Worm (Caenorhabditis elegans) whole organism, L1 larva: ENCODE measurements around the gene srh-105.

Source experiments
- C04F5.9 ChIP-seq: sonication (generic microtip); optimal IDR thresholded peaks from 2 replicates; lab custom pipeline; 2016; ENCODE audit warnings: missing genetic modification characterization, missing compliant biosample characterization
- C34B4.2 ChIP-seq: sonication (generic microtip); optimal IDR thresholded peaks from 2 replicates; lab custom pipeline; 2017; ENCODE audit warnings: mild to moderate bottlenecking, missing genetic modification characterization, missing compliant biosample characterization
- F16B12.6 ChIP-seq: fragments of 150-350 bp; optimal IDR thresholded peaks from 2 replicates; lab custom pipeline; 2014; ENCODE audit warnings: missing biosample characterization, missing genetic modification characterization
- alr-1 ChIP-seq: fragments of 200-800 bp; sonication (Bioruptor generic); optimal IDR thresholded peaks from 2 replicates; lab custom pipeline; 2018; ENCODE audit warnings: borderline replicate concordance, mild to moderate bottlenecking, missing genetic modification characterization, missing compliant biosample characterization
- aly-2 ChIP-seq: fragments of 150-350 bp; optimal IDR thresholded peaks from 2 replicates; lab custom pipeline; 2014; ENCODE audit warnings: missing biosample characterization, missing genetic modification characterization
- blmp-1 ChIP-seq: fragments of 150-350 bp; optimal IDR thresholded peaks from 2 replicates; lab custom pipeline; 2014; ENCODE audit warnings: missing biosample characterization, missing genetic modification characterization
- ceh-63 ChIP-seq: fragments of 200-800 bp; sonication (Bioruptor generic); optimal IDR thresholded peaks from 2 replicates; lab custom pipeline; 2018; ENCODE audit warnings: mild to moderate bottlenecking, missing genetic modification characterization, missing compliant biosample characterization
- ceh-8 ChIP-seq: fragments of 200-800 bp; sonication (Bioruptor generic); optimal IDR thresholded peaks from 2 replicates; lab custom pipeline; 2018; ENCODE audit warnings: mild to moderate bottlenecking, missing genetic modification characterization, moderate library complexity, missing compliant biosample characterization
- ceh-82 ChIP-seq, 3 experiments: fragments of 150-350 bp in 1 of 3; sonication (generic microtip) in 2 of 3; optimal IDR thresholded peaks; 2 replicates each; lab custom pipeline; 2014 to 2017; ENCODE audit warnings: missing biosample characterization in 3 of 3, missing genetic modification characterization in 3 of 3
- ceh-90 ChIP-seq: sonication (generic microtip); optimal IDR thresholded peaks from 2 replicates; lab custom pipeline; 2016; ENCODE audit warnings: missing genetic modification characterization, missing compliant biosample characterization
- dsc-1 ChIP-seq: sonication (generic microtip); optimal IDR thresholded peaks from 2 replicates; lab custom pipeline; 2016; ENCODE audit warnings: mild to moderate bottlenecking, missing genetic modification characterization, missing compliant biosample characterization
- efl-1 ChIP-seq, 4 experiments: fragments of 150-350 bp; optimal IDR thresholded peaks in 3 of 4; peaks in 1 of 4; 1 replicate in 1 of 4; 2 replicates in 3 of 4; lab custom pipeline; 2014; ENCODE audit warnings: missing biosample characterization in 2 of 4, missing genetic modification characterization in 2 of 4, missing genetic modification reagents in 2 of 4
- efl-3 ChIP-seq: fragments of 200-800 bp; sonication (Bioruptor generic); optimal IDR thresholded peaks from 2 replicates; lab custom pipeline; 2018; ENCODE audit warnings: mild to moderate bottlenecking, missing genetic modification characterization, missing compliant biosample characterization
- egl-27 ChIP-seq, 2 experiments: fragments of 150-350 bp in 1 of 2; sonication (generic microtip); optimal IDR thresholded peaks; 3 replicates each; lab custom pipeline; 2017 to 2018; ENCODE audit warnings: missing biosample characterization in 2 of 2, missing genetic modification characterization in 2 of 2, missing genetic modification reagents in 2 of 2
- fkh-4 ChIP-seq: sonication (generic microtip); optimal IDR thresholded peaks from 2 replicates; lab custom pipeline; 2016; ENCODE audit warnings: missing compliant biosample characterization, missing genetic modification characterization, borderline replicate concordance
- fkh-8 ChIP-seq: sonication (generic microtip); optimal IDR thresholded peaks from 2 replicates; lab custom pipeline; 2016; ENCODE audit warnings: mild to moderate bottlenecking, missing genetic modification characterization, missing compliant biosample characterization
- fos-1 ChIP-seq: fragments of 150-350 bp; optimal IDR thresholded peaks from 2 replicates; lab custom pipeline; 2014; ENCODE audit warnings: missing biosample characterization, missing genetic modification characterization
- hlh-17 ChIP-seq: fragments of 200-800 bp; sonication (Bioruptor generic); optimal IDR thresholded peaks from 2 replicates; lab custom pipeline; 2018; ENCODE audit warnings: missing genetic modification characterization, mild to moderate bottlenecking, missing compliant biosample characterization, moderate library complexity, borderline replicate concordance
- hlh-4 ChIP-seq: sonication (generic microtip); optimal IDR thresholded peaks from 2 replicates; lab custom pipeline; 2016; ENCODE audit warnings: mild to moderate bottlenecking, missing genetic modification characterization, missing compliant biosample characterization
- hpl-2 ChIP-seq: fragments of 150-350 bp; optimal IDR thresholded peaks from 2 replicates; lab custom pipeline; 2014; ENCODE audit warnings: missing biosample characterization, missing genetic modification reagents, missing genetic modification characterization
- lin-14 ChIP-seq: fragments of 200-800 bp; sonication (Bioruptor generic); optimal IDR thresholded peaks from 2 replicates; lab custom pipeline; 2018; ENCODE audit warnings: mild to moderate bottlenecking, missing genetic modification characterization, moderate library complexity, missing compliant biosample characterization
- lin-35 ChIP-seq, 2 experiments: fragments of 150-350 bp; optimal IDR thresholded peaks; 2 replicates each; lab custom pipeline; 2014; ENCODE audit warnings: missing biosample characterization in 2 of 2, missing genetic modification characterization in 2 of 2, missing genetic modification reagents in 2 of 2
- lin-39 ChIP-seq: fragments of 150-350 bp; optimal IDR thresholded peaks from 2 replicates; lab custom pipeline; 2014; ENCODE audit warnings: missing biosample characterization, missing genetic modification reagents, missing genetic modification characterization
- lsy-2 ChIP-seq, 2 experiments: fragments of 150-350 bp; optimal IDR thresholded peaks; 2 replicates each; lab custom pipeline; 2014; ENCODE audit warnings: missing biosample characterization in 2 of 2, missing genetic modification characterization in 2 of 2
- mdl-1 ChIP-seq, 2 experiments: fragments of 150-350 bp; optimal IDR thresholded peaks; 2 replicates each; lab custom pipeline; 2014 to 2017; ENCODE audit warnings: missing biosample characterization in 2 of 2, missing genetic modification characterization in 2 of 2, inconsistent platforms in 1 of 2
- mep-1 ChIP-seq: fragments of 150-350 bp; optimal IDR thresholded peaks from 2 replicates; lab custom pipeline; 2014; ENCODE audit warnings: missing biosample characterization, missing genetic modification characterization
- nhr-11 ChIP-seq: fragments of 150-350 bp; optimal IDR thresholded peaks from 2 replicates; lab custom pipeline; 2014; ENCODE audit warnings: missing biosample characterization, missing genetic modification characterization
- nhr-12 ChIP-seq: sonication (generic microtip); optimal IDR thresholded peaks from 2 replicates; lab custom pipeline; 2017; ENCODE audit warnings: missing biosample characterization, missing genetic modification characterization
- nhr-19 ChIP-seq: fragments of 200-800 bp; sonication (Bioruptor generic); conservative IDR thresholded peaks from 2 replicates; pipeline ENCODE4 v1.3.6; 2022; ENCODE audit warnings: missing genetic modification characterization, missing compliant biosample characterization
- nhr-20 ChIP-seq: sonication (generic microtip); optimal IDR thresholded peaks from 2 replicates; lab custom pipeline; 2016; ENCODE audit warnings: mild to moderate bottlenecking, missing genetic modification characterization, missing compliant biosample characterization
- nhr-237 ChIP-seq: fragments of 150-350 bp; optimal IDR thresholded peaks from 2 replicates; lab custom pipeline; 2014; ENCODE audit warnings: missing biosample characterization, missing genetic modification characterization
- nhr-28 ChIP-seq: fragments of 150-350 bp; optimal IDR thresholded peaks from 2 replicates; lab custom pipeline; 2014; ENCODE audit warnings: missing biosample characterization, missing genetic modification characterization
- nhr-47 ChIP-seq: sonication (generic microtip); optimal IDR thresholded peaks from 2 replicates; lab custom pipeline; 2016; ENCODE audit warnings: mild to moderate bottlenecking, missing genetic modification characterization, moderate library complexity, missing compliant biosample characterization
- nhr-71 ChIP-seq: sonication (generic microtip); optimal IDR thresholded peaks from 2 replicates; lab custom pipeline; 2016; ENCODE audit warnings: mild to moderate bottlenecking, missing genetic modification characterization, moderate library complexity, missing compliant biosample characterization
- nhr-85 ChIP-seq: sonication (generic microtip); peaks from one replicate; lab custom pipeline; 2016; ENCODE audit warnings: missing genetic modification characterization, inconsistent platforms, missing compliant biosample characterization
- nhr-90 ChIP-seq: sonication (generic microtip); optimal IDR thresholded peaks from 2 replicates; lab custom pipeline; 2016; ENCODE audit warnings: mild to moderate bottlenecking, missing genetic modification characterization, missing compliant biosample characterization; ENCODE audit not compliant: poor library complexity
- pax-3 ChIP-seq: fragments of 200-800 bp; sonication (Bioruptor generic); optimal IDR thresholded peaks from 2 replicates; lab custom pipeline; 2018; ENCODE audit warnings: mild to moderate bottlenecking, missing genetic modification characterization, moderate library complexity, missing compliant biosample characterization
- pqm-1 ChIP-seq: sonication (generic microtip); optimal IDR thresholded peaks from 3 replicates; lab custom pipeline; 2017; ENCODE audit warnings: missing biosample characterization, missing genetic modification characterization
- skn-1 ChIP-seq: fragments of 150-350 bp; optimal IDR thresholded peaks from 2 replicates; lab custom pipeline; 2014; ENCODE audit warnings: missing biosample characterization, missing genetic modification characterization
- snpc-4 ChIP-seq: fragments of 150-350 bp; optimal IDR thresholded peaks from 2 replicates; lab custom pipeline; 2014; ENCODE audit warnings: missing biosample characterization, missing genetic modification characterization
- sptf-1 ChIP-seq: fragments of 150-350 bp; optimal IDR thresholded peaks from 2 replicates; lab custom pipeline; 2014; ENCODE audit warnings: missing biosample characterization, missing genetic modification characterization
- sup-37 ChIP-seq: fragments of 200-800 bp; sonication (Bioruptor generic); optimal IDR thresholded peaks from 2 replicates; lab custom pipeline; 2018; ENCODE audit warnings: mild to moderate bottlenecking, missing genetic modification characterization, missing compliant biosample characterization
- swsn-7 ChIP-seq: sonication (generic microtip); optimal IDR thresholded peaks from 2 replicates; lab custom pipeline; 2016; ENCODE audit warnings: missing genetic modification characterization, missing compliant biosample characterization
- tbx-2 ChIP-seq: sonication (generic microtip); optimal IDR thresholded peaks from 2 replicates; lab custom pipeline; 2016; ENCODE audit warnings: missing genetic modification characterization, missing compliant biosample characterization
- unc-130 ChIP-seq: fragments of 150-350 bp; optimal IDR thresholded peaks from 2 replicates; lab custom pipeline; 2017; ENCODE audit warnings: missing biosample characterization, missing genetic modification characterization, inconsistent platforms
- unc-86 ChIP-seq: sonication (generic microtip); optimal IDR thresholded peaks from 2 replicates; lab custom pipeline; 2016; ENCODE audit warnings: missing genetic modification characterization, missing compliant biosample characterization
- unc-98 ChIP-seq: fragments of 200-800 bp; sonication (Bioruptor generic); IDR thresholded peaks from 2 replicates; pipeline ENCODE4 v1.3.6; 2022; ENCODE audit warnings: missing genetic modification characterization, missing compliant biosample characterization
- vab-15 ChIP-seq: sonication (generic microtip); optimal IDR thresholded peaks from 2 replicates; lab custom pipeline; 2017; ENCODE audit warnings: missing genotype, mild to moderate bottlenecking, missing genetic modification characterization, missing compliant biosample characterization
- xbp-1 ChIP-seq: sonication (generic microtip); optimal IDR thresholded peaks from 2 replicates; lab custom pipeline; 2016; ENCODE audit warnings: missing genetic modification characterization, missing compliant biosample characterization
- zag-1 ChIP-seq: fragments of 150-350 bp; optimal IDR thresholded peaks from 2 replicates; lab custom pipeline; 2014; ENCODE audit warnings: missing biosample characterization, missing genetic modification characterization
- zip-4 ChIP-seq: fragments of 200-800 bp; sonication (Bioruptor generic); optimal IDR thresholded peaks from 2 replicates; lab custom pipeline; 2018; ENCODE audit warnings: mild to moderate bottlenecking, missing genetic modification characterization, moderate library complexity, missing compliant biosample characterization
- ztf-11 ChIP-seq, 2 experiments: sonication (generic microtip); optimal IDR thresholded peaks; 2 replicates each; lab custom pipeline; 2016 to 2017; ENCODE audit warnings: missing genetic modification characterization in 2 of 2, missing biosample characterization in 1 of 2, missing compliant biosample characterization in 1 of 2
- ztf-4 ChIP-seq: fragments of 150-350 bp; optimal IDR thresholded peaks from 2 replicates; lab custom pipeline; 2014; ENCODE audit warnings: missing biosample characterization, missing genetic modification characterization

srh-105 gene

DNA sequence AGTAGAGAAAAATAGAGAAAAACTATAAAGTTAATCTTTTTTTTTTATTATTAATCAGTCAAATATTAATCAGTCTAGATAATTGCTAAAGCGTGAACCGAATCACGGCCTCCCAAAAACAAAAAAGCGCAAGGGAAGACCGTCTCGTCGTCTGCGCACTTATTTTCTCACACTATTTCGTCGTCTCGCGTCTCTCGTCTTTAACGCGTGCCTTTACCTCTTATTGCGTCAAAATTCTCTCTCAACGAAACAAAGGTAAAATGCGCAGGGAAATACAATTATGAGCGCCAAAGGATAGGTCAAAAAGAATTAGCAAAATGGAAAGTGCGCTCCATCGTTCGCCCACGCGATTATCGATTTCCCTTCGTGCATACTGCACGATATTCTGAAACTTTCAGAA, 3.1 kb downstream of the srh-105 start:
- TF ChIP-seq nhr-90 (tag; lab: Kevin White, UChicago), result peak; percentile 84
- TF ChIP-seq xbp-1 (tag; lab: Kevin White, UChicago), result peak; percentile 69
- peak; percentile 47 for TF ChIP-seq fkh-8
- peak in 1 of 2 experiments; percentile 36 for TF ChIP-seq ztf-11 (tag; optimal IDR thresholded peaks at IDR 0.05; lab: Kevin White, UChicago)
- no peak for TF ChIP-seq F16B12.6
- TF ChIP-seq dsc-1 (tag; lab: Kevin White, UChicago), result peak; percentile 73
- no peak for TF ChIP-seq nhr-28 (tag; lab: Kevin White, UChicago)
- TF ChIP-seq aly-2 (tag; lab: Kevin White, UChicago), result no peak
- peak; percentile 9 for TF ChIP-seq blmp-1 (tag; lab: Kevin White, UChicago)
- peak; percentile 81 for TF ChIP-seq tbx-2 (tag; lab: Kevin White, UChicago)
- TF ChIP-seq pqm-1, result no peak
- TF ChIP-seq nhr-71 (tag; lab: Kevin White, UChicago), result peak; percentile 83
- no peak for TF ChIP-seq fos-1 (tag; lab: Kevin White, UChicago)
- TF ChIP-seq skn-1 (tag; lab: Kevin White, UChicago), result peak; percentile 5
- peak; percentile 54 for TF ChIP-seq pax-3 (tag; lab: Kevin White, UChicago)
- TF ChIP-seq ceh-8, result peak; percentile 46
- TF ChIP-seq efl-1 (optimal IDR thresholded peaks at IDR 0.05; lab: Kevin White, UChicago), result peak; percentile 86 to 91
- peak; percentile 62 to 98 for TF ChIP-seq efl-1 (GFP tag; optimal IDR thresholded peaks at IDR 0.05 in 1 of 2; lab: Kevin White, UChicago)
- peak; percentile 88 for TF ChIP-seq nhr-47 (tag; lab: Kevin White, UChicago)
- TF ChIP-seq unc-130 (tag; lab: Kevin White, UChicago), result no peak
- peak; percentile 78 for TF ChIP-seq nhr-19 (GFP tag; lab: Robert Waterston, UW)
- no peak for TF ChIP-seq fkh-4 (tag; lab: Kevin White, UChicago)
- no peak for TF ChIP-seq unc-98 (GFP tag; lab: Robert Waterston, UW)
- peak; percentile 19 for TF ChIP-seq ztf-4 (tag; lab: Kevin White, UChicago)
- peak; percentile 46 for TF ChIP-seq lin-39
- TF ChIP-seq hlh-4 (tag; lab: Kevin White, UChicago), result no peak
- TF ChIP-seq nhr-20 (tag; lab: Kevin White, UChicago), result peak; percentile 76
- TF ChIP-seq C34B4.2 (tag; lab: Kevin White, UChicago), result no peak
- TF ChIP-seq lin-14 (GFP tag; lab: Kevin White, UChicago), result peak; percentile 64
- TF ChIP-seq nhr-85 (tag; lab: Kevin White, UChicago), result peak; percentile 90
- peak; percentile 64 to 84 for TF ChIP-seq lin-35 (GFP tag; optimal IDR thresholded peaks at IDR 0.05; lab: Kevin White, UChicago)
- TF ChIP-seq snpc-4, result no peak
- TF ChIP-seq efl-3, result no peak
- TF ChIP-seq ceh-90 (tag; lab: Kevin White, UChicago), result peak; percentile 27
- TF ChIP-seq sup-37 (GFP tag; lab: Kevin White, UChicago), result peak; percentile 47
- peak; percentile 35 for TF ChIP-seq hpl-2
- TF ChIP-seq sptf-1, result no peak
- no peak for TF ChIP-seq vab-15
- TF ChIP-seq zag-1 (tag; lab: Kevin White, UChicago), result no peak
- TF ChIP-seq hlh-17 (GFP tag; lab: Kevin White, UChicago), result no peak
- TF ChIP-seq alr-1 (tag; lab: Kevin White, UChicago), result no peak
- no peak for TF ChIP-seq mep-1 (tag; lab: Kevin White, UChicago)
- peak; percentile 64 for TF ChIP-seq unc-86
- TF ChIP-seq C04F5.9 (tag; lab: Kevin White, UChicago), result peak; percentile 42
- TF ChIP-seq egl-27 (tag; optimal IDR thresholded peaks at IDR 0.05; lab: Kevin White, UChicago), result no peak
- no peak for TF ChIP-seq nhr-237 (tag; lab: Kevin White, UChicago)
- peak; percentile 44 for TF ChIP-seq nhr-11 (tag; lab: Kevin White, UChicago)
- TF ChIP-seq ceh-82 (tag; optimal IDR thresholded peaks at IDR 0.05; lab: Kevin White, UChicago), result peak; percentile 18 to 68 (median 53)
- peak in 1 of 2 experiments; percentile 59 for TF ChIP-seq mdl-1 (tag; optimal IDR thresholded peaks at IDR 0.05; lab: Kevin White, UChicago)
- peak; percentile 64 to 75 for TF ChIP-seq lsy-2 (tag; optimal IDR thresholded peaks at IDR 0.05; lab: Kevin White, UChicago)
- TF ChIP-seq nhr-12 (tag; lab: Kevin White, UChicago), result no peak
- peak; percentile 70 for TF ChIP-seq swsn-7
- peak; percentile 40 for TF ChIP-seq zip-4 (GFP tag; lab: Kevin White, UChicago)
- no peak for TF ChIP-seq ceh-63 (GFP tag; lab: Kevin White, UChicago)
